Fruit fly (Drosophila melanogaster) whole organism, embryonic: ENCODE results near the gene Alg12.

Experiments used
- Abd-B ChIP-seq: fragments of 200-800 bp; sonication (Bioruptor generic); optimal IDR thresholded peaks from 2 replicates; lab custom pipeline; 2018; ENCODE audit warnings: missing biosample characterization, mild to moderate bottlenecking, missing genetic modification characterization, moderate library complexity
- Atf-2 ChIP-seq: fragments of 200-800 bp; sonication (Bioruptor generic); optimal IDR thresholded peaks from 2 replicates; lab custom pipeline; 2016; ENCODE audit warnings: missing biosample characterization, missing genetic modification characterization
- Atf3 ChIP-seq: fragments of 200-800 bp; sonication (Bioruptor generic); optimal IDR thresholded peaks from 3 replicates; lab custom pipeline; 2016; ENCODE audit warnings: missing biosample characterization, missing genetic modification characterization
- CG10267 ChIP-seq: fragments of 200-800 bp; sonication (Bioruptor generic); optimal IDR thresholded peaks from 2 replicates; lab custom pipeline; 2018; ENCODE audit warnings: missing biosample characterization, mild to moderate bottlenecking, missing genetic modification characterization, moderate library complexity
- CG10462 ChIP-seq: fragments of 200-800 bp; sonication (Bioruptor generic); optimal IDR thresholded peaks from 2 replicates; lab custom pipeline; 2016; ENCODE audit warnings: missing biosample characterization, missing genetic modification characterization
- CG11696 ChIP-seq: fragments of 200-800 bp; sonication (Bioruptor generic); IDR thresholded peaks from 2 replicates; pipeline ENCODE4 v1.3.6; 2022; ENCODE audit warnings: missing biosample characterization, missing genetic modification characterization
- CG12659 ChIP-seq: fragments of 200-800 bp; sonication (Bioruptor generic); optimal IDR thresholded peaks from 3 replicates; lab custom pipeline; 2017; ENCODE audit warnings: mild to moderate bottlenecking, missing biosample characterization, missing genetic modification reagents, missing genetic modification characterization
- CG1647 ChIP-seq: fragments of 200-800 bp; sonication (Bioruptor generic); optimal IDR thresholded peaks from 3 replicates; lab custom pipeline; 2016; ENCODE audit warnings: missing biosample characterization, missing genetic modification characterization
- CG16815 ChIP-seq: fragments of 200-800 bp; sonication (Bioruptor generic); optimal IDR thresholded peaks from 3 replicates; lab custom pipeline; 2017; ENCODE audit warnings: missing biosample characterization, mild to moderate bottlenecking, missing genetic modification characterization
- CG17359 ChIP-seq: fragments of 200-800 bp; sonication (Bioruptor generic); optimal IDR thresholded peaks from 3 replicates; lab custom pipeline; 2018; ENCODE audit warnings: missing biosample characterization, mild to moderate bottlenecking, missing genetic modification characterization, moderate library complexity
- CG18764 ChIP-seq: fragments of 200-800 bp; sonication (Bioruptor generic); optimal IDR thresholded peaks from 3 replicates; lab custom pipeline; 2016; ENCODE audit warnings: missing biosample characterization, missing genetic modification characterization
- CG2120 ChIP-seq: fragments of 200-800 bp; sonication (Bioruptor generic); optimal IDR thresholded peaks from 3 replicates; lab custom pipeline; 2016; ENCODE audit warnings: missing biosample characterization, missing genetic modification characterization
- CG30431 ChIP-seq: fragments of 200-800 bp; sonication (Bioruptor generic); optimal IDR thresholded peaks from 2 replicates; lab custom pipeline; 2017; ENCODE audit warnings: missing biosample characterization, missing genetic modification characterization
- CG31441 ChIP-seq: fragments of 200-800 bp; sonication (Bioruptor generic); IDR thresholded peaks from 2 replicates; pipeline ENCODE4 v1.3.6; 2022; ENCODE audit warnings: missing biosample characterization, missing genetic modification characterization
- CG33213 ChIP-seq: fragments of 200-800 bp; sonication (Bioruptor generic); optimal IDR thresholded peaks from 3 replicates; lab custom pipeline; 2016; ENCODE audit warnings: missing biosample characterization, missing genetic modification characterization
- CG34224 ChIP-seq: fragments of 200-800 bp; sonication (Bioruptor generic); IDR thresholded peaks from 3 replicates; pipeline ENCODE4 v1.3.6; 2022; ENCODE audit warnings: missing biosample characterization, missing genetic modification characterization; ENCODE audit not compliant: partially characterized antibody
- CG3995 ChIP-seq: fragments of 200-800 bp; sonication (Bioruptor generic); optimal IDR thresholded peaks from 3 replicates; lab custom pipeline; 2016; ENCODE audit warnings: missing biosample characterization, missing genetic modification characterization
- CG8944 ChIP-seq: fragments of 200-800 bp; sonication (Bioruptor generic); optimal IDR thresholded peaks from 3 replicates; lab custom pipeline; 2016; ENCODE audit warnings: missing biosample characterization, missing genetic modification characterization
- CG9609 ChIP-seq: fragments of 200-800 bp; sonication (Bioruptor generic); optimal IDR thresholded peaks from 3 replicates; lab custom pipeline; 2016; ENCODE audit warnings: missing biosample characterization, missing genetic modification characterization
- Chrac-16 ChIP-seq: fragments of 200-800 bp; sonication (Bioruptor generic); optimal IDR thresholded peaks from 3 replicates; lab custom pipeline; 2016; ENCODE audit warnings: missing biosample characterization, missing genetic modification characterization
- CkIIα-i1 ChIP-seq: fragments of 200-800 bp; sonication (Bioruptor generic); IDR thresholded peaks from 2 replicates; pipeline ENCODE4 v1.3.6; 2022; ENCODE audit warnings: missing biosample characterization, missing genetic modification characterization
- CoRest ChIP-seq: fragments of 200-800 bp; sonication (Bioruptor generic); optimal IDR thresholded peaks from 3 replicates; lab custom pipeline; 2018; ENCODE audit warnings: missing biosample characterization, mild to moderate bottlenecking, missing genetic modification characterization, moderate library complexity
- Dad ChIP-seq: fragments of 200-800 bp; sonication (Bioruptor generic); optimal IDR thresholded peaks from 3 replicates; lab custom pipeline; 2016; ENCODE audit warnings: missing biosample characterization, missing genetic modification characterization
- Deaf1 ChIP-seq: fragments of 200-800 bp; optimal IDR thresholded peaks from 3 replicates; lab custom pipeline; 2019; ENCODE audit warnings: missing biosample characterization, mild to moderate bottlenecking, missing genetic modification characterization, moderate library complexity
- Dp ChIP-seq: fragments of 200-800 bp; sonication (Bioruptor generic); optimal IDR thresholded peaks from 2 replicates; lab custom pipeline; 2018; ENCODE audit warnings: missing biosample characterization, mild to moderate bottlenecking, missing genetic modification characterization, moderate library complexity
- Ets97D ChIP-seq: fragments of 200-800 bp; sonication (Bioruptor generic); optimal IDR thresholded peaks from 3 replicates; lab custom pipeline; 2016; ENCODE audit warnings: missing biosample characterization, missing genetic modification characterization
- Hr78 ChIP-seq, 2 experiments: fragments of 200-800 bp in 1 of 2; fragments of >200 bp in 1 of 2; sonication (Bioruptor generic) in 1 of 2; optimal IDR thresholded peaks; 2 replicates each; lab custom pipeline; 2017 to 2019; ENCODE audit warnings: missing biosample characterization in 2 of 2, missing genetic modification characterization in 2 of 2, mild to moderate bottlenecking in 1 of 2, moderate library complexity in 1 of 2
- Hsf ChIP-seq: fragments of 200-800 bp; sonication (Bioruptor generic); optimal IDR thresholded peaks from 3 replicates; lab custom pipeline; 2016; ENCODE audit warnings: missing biosample characterization, missing genetic modification characterization
- Kr ChIP-seq: fragments of 200-800 bp; sonication (Bioruptor generic); optimal IDR thresholded peaks from 2 replicates; lab custom pipeline; 2017; ENCODE audit warnings: missing biosample characterization, mild to moderate bottlenecking, missing genetic modification characterization
- Mad ChIP-seq: fragments of 200-800 bp; sonication (Bioruptor generic); optimal IDR thresholded peaks from 2 replicates; lab custom pipeline; 2016; ENCODE audit warnings: missing biosample characterization, missing genetic modification characterization
- NFAT ChIP-seq: fragments of 200-800 bp; sonication (Bioruptor generic); IDR thresholded peaks from 2 replicates; pipeline ENCODE4 v1.3.6; 2022; ENCODE audit warnings: missing biosample characterization, missing genetic modification characterization
- NK7.1 ChIP-seq: fragments of 200-800 bp; sonication (Bioruptor generic); optimal IDR thresholded peaks from 3 replicates; lab custom pipeline; 2016; ENCODE audit warnings: missing biosample characterization, missing genetic modification characterization
- Sin3A ChIP-seq: fragments of >200 bp; optimal IDR thresholded peaks from 2 replicates; lab custom pipeline; 2018
- Stat92E ChIP-seq, 3 experiments: fragments of >200 bp in 2 of 3; fragments of 200-800 bp in 1 of 3; sonication (Bioruptor generic) in 1 of 3; optimal IDR thresholded peaks; 2 replicates each; lab custom pipeline; 2017 to 2019; ENCODE audit warnings: missing biosample characterization in 3 of 3, missing genetic modification characterization in 3 of 3, mild to moderate bottlenecking in 1 of 3, moderate library complexity in 1 of 3
- bigmax ChIP-seq: fragments of 200-800 bp; sonication (Bioruptor generic); optimal IDR thresholded peaks from 2 replicates; lab custom pipeline; 2018; ENCODE audit warnings: missing biosample characterization, mild to moderate bottlenecking, missing genetic modification characterization
- btn ChIP-seq: fragments of 200-800 bp; sonication (Bioruptor generic); optimal IDR thresholded peaks from 2 replicates; lab custom pipeline; 2016; ENCODE audit warnings: missing biosample characterization, missing genetic modification characterization
- chn ChIP-seq: fragments of 200-800 bp; sonication (Bioruptor generic); optimal IDR thresholded peaks from 2 replicates; lab custom pipeline; 2016; ENCODE audit warnings: missing biosample characterization, missing genetic modification characterization
- eyg ChIP-seq: fragments of 200-800 bp; sonication (Bioruptor generic); optimal IDR thresholded peaks from 3 replicates; lab custom pipeline; 2016; ENCODE audit warnings: missing biosample characterization, missing genetic modification characterization
- gcm2 ChIP-seq: fragments of 200-800 bp; sonication (Bioruptor generic); optimal IDR thresholded peaks from 2 replicates; lab custom pipeline; 2016; ENCODE audit warnings: missing biosample characterization, missing genetic modification characterization
- h ChIP-seq: fragments of >200 bp; optimal IDR thresholded peaks from 2 replicates; lab custom pipeline; 2017
- ham ChIP-seq: fragments of 200-800 bp; sonication (Bioruptor generic); IDR thresholded peaks from 2 replicates; pipeline ENCODE4 v1.3.6; 2022; ENCODE audit warnings: missing biosample characterization, missing genetic modification characterization
- jing ChIP-seq: fragments of 200-800 bp; sonication (Bioruptor generic); optimal IDR thresholded peaks from 2 replicates; lab custom pipeline; 2018; ENCODE audit warnings: missing biosample characterization, mild to moderate bottlenecking, missing genetic modification characterization
- lilli ChIP-seq: fragments of 200-800 bp; sonication (Bioruptor generic); optimal IDR thresholded peaks from 3 replicates; lab custom pipeline; 2016; ENCODE audit warnings: missing biosample characterization, missing genetic modification characterization
- mam ChIP-seq: fragments of 200-800 bp; sonication (Bioruptor generic); optimal IDR thresholded peaks from 3 replicates; lab custom pipeline; 2016; ENCODE audit warnings: missing biosample characterization, missing genetic modification characterization
- nau ChIP-seq: fragments of 200-800 bp; sonication (Bioruptor generic); optimal IDR thresholded peaks from 3 replicates; lab custom pipeline; 2017; ENCODE audit warnings: missing biosample characterization, mild to moderate bottlenecking, missing genetic modification characterization, missing genetic modification reagents
- pb ChIP-seq: fragments of 200-800 bp; sonication (Bioruptor generic); optimal IDR thresholded peaks from 3 replicates; lab custom pipeline; 2016; ENCODE audit warnings: missing biosample characterization, missing genetic modification characterization
- pho ChIP-seq: fragments of 200-800 bp; sonication (Bioruptor generic); optimal IDR thresholded peaks from 2 replicates; lab custom pipeline; 2016; ENCODE audit warnings: missing biosample characterization, missing genetic modification characterization
- slbo ChIP-seq: fragments of 200-800 bp; sonication (Bioruptor generic); IDR thresholded peaks from 2 replicates; pipeline ENCODE4 v1.3.6; 2022; ENCODE audit warnings: missing biosample characterization, missing genetic modification characterization
- tll ChIP-seq, 2 experiments: fragments of 200-800 bp in 1 of 2; fragments of >200 bp in 1 of 2; sonication (Bioruptor generic) in 1 of 2; optimal IDR thresholded peaks; 2 replicates each; lab custom pipeline; 2017 to 2019; ENCODE audit warnings: missing biosample characterization in 2 of 2, missing genetic modification characterization in 2 of 2, mild to moderate bottlenecking in 1 of 2, moderate library complexity in 1 of 2
- tup ChIP-seq: fragments of 200-800 bp; sonication (Bioruptor generic); optimal IDR thresholded peaks from 2 replicates; lab custom pipeline; 2016; ENCODE audit warnings: missing biosample characterization, mild to moderate bottlenecking, missing genetic modification characterization, moderate library complexity
- yki ChIP-seq: fragments of >200 bp; optimal IDR thresholded peaks from 3 replicates; lab custom pipeline; 2018
- zen ChIP-seq: fragments of 200-800 bp; sonication (Bioruptor generic); optimal IDR thresholded peaks from 3 replicates; lab custom pipeline; 2018; ENCODE audit warnings: missing biosample characterization, mild to moderate bottlenecking, missing genetic modification characterization, moderate library complexity

Alg12 gene

DNA sequence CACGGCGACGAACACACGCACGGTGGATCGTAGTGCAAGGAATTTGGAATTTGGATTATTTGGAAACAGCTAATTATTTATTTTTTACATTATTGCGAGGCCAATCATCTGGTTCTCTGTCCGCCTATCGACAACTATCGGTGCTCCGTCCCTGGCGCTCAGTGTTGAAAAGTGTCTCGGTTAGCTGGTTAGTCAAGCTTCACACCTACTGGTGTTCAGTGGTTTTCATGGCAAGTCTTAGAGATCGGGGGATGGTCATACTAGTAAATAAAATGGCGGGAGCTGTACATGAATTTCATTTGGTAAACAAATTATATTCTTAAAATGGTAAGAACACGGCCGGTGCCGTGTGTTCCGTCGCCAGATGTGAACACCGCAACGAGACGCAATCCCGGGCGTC is 45.4 kb upstream of the Alg12 start, which contains the start of the genes trbd and dmt (continued):
- TF ChIP-seq jing (GFP tag; lab: Kevin White, UChicago) (no peak), Hsf (GFP tag; lab: Kevin White, UChicago) (peak; percentile 37), CkIIα-i1 (GFP tag; lab: Robert Waterston, UW) (no peak), btn (GFP tag; lab: Kevin White, UChicago) (peak; percentile 19), pb (no peak), CG11696 (no peak), Abd-B (GFP tag; lab: Kevin White, UChicago) (no peak), mam (GFP tag; lab: Kevin White, UChicago) (peak; percentile 81), CG9609 (peak; percentile 53), Dp (GFP tag; lab: Kevin White, UChicago) (peak; percentile 84), CG2120 (GFP tag; lab: Kevin White, UChicago) (no peak), CG16815 (peak; percentile 12), Deaf1 (tag; lab: Kevin White, UChicago) (no peak), yki (no peak), CG34224 (GFP tag; lab: Robert Waterston, UW) (no peak), CG3995 (GFP tag; lab: Kevin White, UChicago) (peak; percentile 52), CoRest (tag; lab: Kevin White, UChicago) (no peak), tup (GFP tag; lab: Kevin White, UChicago) (peak; percentile 4), Atf-2 (peak; percentile 17), CG17359 (no peak), Kr (GFP tag; lab: Kevin White, UChicago) (no peak), zen (tag; lab: Kevin White, UChicago) (peak; percentile 69), eyg (GFP tag; lab: Kevin White, UChicago) (no peak), Ets97D (peak; percentile 94), slbo (no peak), Atf3 (GFP tag; lab: Kevin White, UChicago) (peak; percentile 50), CG12659 (peak; percentile 95), bigmax (GFP tag; lab: Kevin White, UChicago) (peak; percentile 63), CG10462 (GFP tag; lab: Kevin White, UChicago) (peak; percentile 11), CG18764 (peak; percentile 22), Hr78 (GFP tag; optimal IDR thresholded peaks at IDR 0.05; lab: Kevin White, UChicago) (no peak), gcm2 (GFP tag; lab: Kevin White, UChicago) (peak; percentile 21), CG1647 (GFP tag; lab: Kevin White, UChicago) (peak; percentile 66), CG33213 (peak; percentile 92), lilli (GFP tag; lab: Kevin White, UChicago) (no peak), pho (GFP tag; lab: Kevin White, UChicago) (peak; percentile 76), NFAT (GFP tag; lab: Robert Waterston, UW) (no peak), Sin3A (lab: Kevin White, UChicago) (peak; percentile 89), h (lab: Kevin White, UChicago) (no peak), Dad (GFP tag; lab: Kevin White, UChicago) (peak; percentile 66), Mad (GFP tag; lab: Kevin White, UChicago) (peak; percentile 58), CG8944 (GFP tag; lab: Kevin White, UChicago) (peak; percentile 55), CG30431 (no peak), CG31441 (GFP tag; lab: Robert Waterston, UW) (no peak), tll (GFP tag; optimal IDR thresholded peaks at IDR 0.05; lab: Kevin White, UChicago) (no peak), chn (GFP tag; lab: Kevin White, UChicago) (peak; percentile 75), ham (GFP tag; lab: Robert Waterston, UW) (no peak), Chrac-16 (GFP tag; lab: Kevin White, UChicago) (peak; percentile 24), nau (GFP tag; lab: Kevin White, UChicago) (no peak), CG10267 (tag; lab: Kevin White, UChicago) (peak; percentile 98), NK7.1 (GFP tag; lab: Kevin White, UChicago) (peak; percentile 38), Stat92E (GFP tag; optimal IDR thresholded peaks at IDR 0.05; lab: Kevin White, UChicago) (peak in 1 of 3 experiments; percentile 64)
